Fruit fly (Drosophila melanogaster): ENCODE measurements around the gene Myo31DF.
A peak's percentile ranks its signal among the peaks of the same experiment; 100 is the strongest.

The Myo31DF gene

DNA sequence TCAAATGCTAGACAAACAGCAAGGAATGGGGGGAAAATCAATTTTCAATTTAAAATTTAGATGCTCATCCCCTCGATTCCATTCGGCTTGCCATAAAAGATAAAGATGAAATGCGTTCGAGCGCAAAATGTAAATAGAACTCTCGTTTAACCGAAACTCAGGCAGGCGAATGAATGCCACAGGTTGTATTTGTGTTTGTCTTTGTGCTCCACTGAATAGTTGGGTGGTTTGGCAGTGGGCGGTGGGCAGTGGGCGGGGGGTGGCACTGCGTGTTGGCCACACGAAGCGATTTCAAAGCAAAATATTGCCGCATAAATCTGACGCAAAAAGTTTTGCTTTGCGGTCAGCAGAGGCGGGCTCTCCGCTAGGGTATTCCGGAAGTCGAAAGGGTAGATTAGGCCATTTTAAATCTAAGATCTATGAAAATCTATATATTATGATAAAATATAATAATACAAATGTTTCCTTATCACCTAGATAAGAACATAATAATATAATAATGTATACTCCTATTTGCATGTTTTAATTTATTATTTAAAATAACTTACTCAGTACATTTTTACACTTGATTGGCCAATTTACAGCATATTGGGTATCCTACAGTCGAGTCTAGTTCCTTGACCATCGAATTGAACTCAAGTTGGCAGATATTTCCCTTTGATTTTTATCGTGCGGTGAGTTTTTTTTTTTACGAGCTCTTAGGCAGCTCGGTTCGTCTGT, 15.8 kb upstream of the Myo31DF start:
- TF ChIP-seq noc (tag; optimal IDR thresholded peaks at IDR 0.05): no peak

DNA sequence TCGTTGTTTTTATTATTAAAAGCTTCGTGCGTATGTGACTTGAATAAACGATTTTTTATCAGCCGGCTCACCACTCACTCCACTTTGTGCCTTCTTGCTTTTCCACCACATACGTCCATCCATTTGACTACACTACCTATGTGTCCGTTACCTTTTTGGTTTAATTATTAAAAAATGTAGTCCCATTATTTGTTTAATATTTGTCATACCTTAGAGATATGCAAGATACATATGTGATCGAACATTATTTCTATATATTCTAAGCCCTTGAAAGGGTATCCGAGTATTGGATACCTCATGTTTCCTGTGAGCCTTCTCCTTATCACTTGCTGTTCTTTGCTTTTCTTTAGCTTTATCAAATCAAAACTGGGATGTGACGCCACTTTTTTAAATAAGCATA, 12.6 kb upstream of the Myo31DF start:
- TF ChIP-seq noc (tag; optimal IDR thresholded peaks at IDR 0.05): peak; percentile 64

DNA sequence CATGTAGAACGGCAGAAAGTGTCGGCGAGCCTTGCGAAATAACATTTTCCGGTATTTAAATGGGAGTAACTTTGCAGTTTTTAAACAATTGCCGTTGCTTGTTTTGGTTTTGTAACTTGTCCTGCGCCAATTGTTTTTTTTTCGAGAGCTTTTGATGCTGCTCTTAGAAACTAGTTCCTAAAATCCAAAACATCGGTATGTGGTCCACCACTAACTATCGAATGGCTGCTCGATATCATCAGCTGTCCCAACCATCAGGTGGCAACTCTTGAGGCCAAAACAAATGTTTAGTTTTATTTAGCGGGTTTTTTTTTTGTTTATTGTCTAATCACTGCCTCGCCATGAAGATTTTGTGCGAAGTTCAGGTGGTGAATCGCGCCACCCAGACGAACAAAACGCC, 10.5 kb upstream of the Myo31DF start, which contains the start of the genes Fatp1 and Lrr47:
TSS of gene Fatp1 (minus strand) at position 134 of the 400 bp plus-strand sequence.
TSS of gene Lrr47 (plus strand) at position 251 of the 400 bp plus-strand sequence.
- TF ChIP-seq noc (tag; optimal IDR thresholded peaks at IDR 0.05): no peak

dm6 chr2L:10516470-10517048, 10.0 kb upstream of the Myo31DF start:
- peak; percentile 39 for TF ChIP-seq noc (tag; optimal IDR thresholded peaks at IDR 0.05)

dm6 chr2L:10515553-10516174, 9.1 kb upstream of the Myo31DF start:
- no peak for TF ChIP-seq noc (tag; optimal IDR thresholded peaks at IDR 0.05)

DNA sequence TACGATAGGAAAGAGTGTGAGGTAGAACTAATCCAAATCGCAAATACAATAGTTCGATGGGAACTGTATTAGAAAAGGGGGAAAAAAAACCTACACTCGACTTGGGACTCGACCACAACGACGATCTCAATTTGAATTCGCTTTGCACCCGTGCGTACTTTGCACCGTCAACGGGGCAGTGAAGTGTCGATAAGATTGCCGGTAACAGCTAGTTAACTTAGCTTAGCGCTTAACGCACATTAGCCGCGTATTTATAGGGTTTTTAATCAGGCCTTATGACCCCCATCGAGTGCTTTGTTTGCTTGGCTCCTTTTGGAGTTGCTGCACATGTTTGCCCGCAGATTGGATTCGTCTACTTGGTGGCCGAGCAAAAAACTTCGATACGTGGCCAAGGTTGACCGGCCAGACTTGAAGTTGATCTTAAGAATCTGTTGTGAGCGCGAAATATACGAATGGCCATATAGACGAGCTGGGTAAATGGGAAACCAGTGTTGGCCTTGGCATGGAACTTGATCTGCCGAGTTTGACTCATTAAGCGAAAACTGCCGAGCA, 8.1 kb upstream of the Myo31DF start:
- no peak for TF ChIP-seq noc (tag; optimal IDR thresholded peaks at IDR 0.05)

DNA sequence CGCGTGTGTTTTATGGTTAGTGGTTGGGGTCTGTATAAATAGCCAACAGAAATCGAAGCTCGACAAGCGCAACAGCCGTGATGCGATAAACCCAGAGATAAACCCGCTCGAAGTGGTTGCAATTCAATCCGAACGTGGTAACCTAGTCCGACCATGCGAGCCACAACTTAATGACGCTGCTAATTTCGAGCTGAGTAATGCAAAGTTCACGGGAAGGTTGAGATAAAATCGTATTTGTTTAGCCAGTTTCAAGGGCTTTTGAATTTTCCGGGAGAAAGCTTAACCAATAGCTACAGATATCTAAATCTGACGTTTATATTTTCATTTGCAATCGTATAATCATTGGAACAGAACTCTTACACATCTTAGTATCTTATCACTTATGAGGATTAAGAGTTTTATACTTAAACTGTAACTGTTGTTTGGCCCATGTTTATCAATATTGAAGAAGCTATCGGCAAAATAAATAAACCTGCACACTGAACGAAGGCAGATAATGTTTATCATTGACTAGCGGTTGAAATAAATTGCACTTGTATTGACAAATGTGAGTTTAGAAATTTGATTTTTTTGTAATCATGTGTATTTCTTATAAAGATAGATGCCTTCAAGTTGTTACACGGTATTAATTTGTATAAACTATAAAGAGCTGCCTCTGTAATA, 7.4 kb upstream of the Myo31DF start:
- no peak for TF ChIP-seq noc (tag; optimal IDR thresholded peaks at IDR 0.05)

DNA sequence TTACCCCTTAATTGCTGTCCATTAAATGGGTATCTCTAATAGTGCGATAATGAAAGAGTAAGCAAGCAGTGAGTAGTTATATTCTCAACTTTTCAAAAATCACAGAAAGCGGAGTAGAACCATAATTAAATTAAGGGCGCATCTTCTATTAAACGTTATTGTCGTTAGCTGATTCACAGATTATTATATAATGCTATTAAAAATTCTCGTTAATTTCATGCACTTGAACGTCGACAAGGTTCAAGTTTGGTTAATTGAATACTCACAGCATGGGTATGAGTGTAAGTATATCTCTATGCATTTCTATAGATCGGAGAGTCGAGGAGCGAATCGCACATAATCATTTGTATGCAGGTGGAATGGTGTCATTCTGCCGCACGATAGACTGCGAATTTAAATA, 4.3 kb upstream of the Myo31DF start:
- no peak for TF ChIP-seq noc (tag; optimal IDR thresholded peaks at IDR 0.05)

DNA sequence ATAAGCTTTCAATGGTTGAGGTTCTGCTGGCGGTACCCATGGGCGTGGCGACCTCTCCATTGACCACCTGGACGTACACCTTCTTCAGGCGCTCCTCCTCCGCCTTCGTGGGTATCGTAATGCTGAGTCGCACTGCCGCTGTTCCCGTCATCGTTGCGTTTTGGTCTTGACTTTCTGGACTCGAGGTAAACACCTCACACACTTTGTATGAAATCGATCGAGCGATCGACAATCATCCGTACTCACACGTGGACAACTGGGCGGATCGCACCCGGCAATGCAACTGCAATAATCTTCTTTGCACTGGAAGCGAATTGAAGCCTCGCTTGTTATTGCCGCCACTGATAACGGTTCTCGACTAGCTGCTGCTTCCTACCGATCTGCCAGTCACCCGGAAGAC, 3.5 kb upstream of the Myo31DF start, which contains the start of gene CG7384:
TSS of gene CG7384 (minus strand) at position 366 of the 400 bp plus-strand sequence.
- no peak for TF ChIP-seq noc (tag; optimal IDR thresholded peaks at IDR 0.05)

DNA sequence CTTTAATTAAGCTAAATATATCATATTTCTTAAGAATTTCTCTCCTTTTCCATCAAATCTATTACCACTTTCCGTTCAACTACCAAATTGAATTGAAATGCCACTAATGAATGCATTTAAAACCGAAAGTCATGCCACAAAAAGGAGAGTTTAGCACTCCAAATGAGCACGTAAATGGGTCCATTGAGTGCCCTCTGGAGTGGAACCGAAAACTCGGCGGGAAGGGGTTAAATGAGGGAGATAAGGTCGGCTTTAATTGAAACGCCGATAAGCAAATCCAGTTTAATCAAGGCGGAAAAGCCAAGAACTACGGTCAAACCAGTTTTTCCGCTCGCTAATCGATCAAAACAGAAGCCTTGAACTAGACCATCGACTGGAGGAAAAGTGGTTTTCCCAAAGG, 1.2 kb downstream of the Myo31DF start:
- TF ChIP-seq noc (tag; optimal IDR thresholded peaks at IDR 0.05): no peak

dm6 chr2L:10504895-10505294, 1.7 kb downstream of the Myo31DF start:
- TF ChIP-seq noc (tag; optimal IDR thresholded peaks at IDR 0.05): no peak

- TF ChIP-seq noc (tag; optimal IDR thresholded peaks at IDR 0.05): no peak
These were observed 3.1 kb downstream of the Myo31DF start for dm6 chr2L:10503356-10503977.

DNA sequence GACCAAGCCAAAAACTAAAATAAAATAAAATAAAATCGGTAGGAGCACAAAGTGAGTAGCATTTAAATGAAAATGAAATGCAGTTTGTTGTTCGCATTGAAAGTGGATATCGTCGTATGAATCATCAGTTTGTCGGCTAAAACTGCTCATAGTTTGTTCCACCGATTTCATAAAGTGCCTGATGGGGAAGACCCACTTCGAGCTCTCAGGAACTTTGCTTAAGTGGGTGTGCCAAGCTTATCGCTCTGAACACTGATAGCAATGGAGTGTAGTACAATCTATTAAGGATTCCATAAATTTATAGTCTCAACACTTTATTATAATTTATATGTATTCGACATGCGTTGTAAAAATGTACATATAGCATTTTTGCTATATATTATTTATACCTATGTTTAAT, 3.7 kb downstream of the Myo31DF start:
- peak; percentile 27 for TF ChIP-seq noc (tag; optimal IDR thresholded peaks at IDR 0.05)

dm6 chr2L:10502244-10502643, 4.3 kb downstream of the Myo31DF start:
- no peak for TF ChIP-seq noc (tag; optimal IDR thresholded peaks at IDR 0.05)

DNA sequence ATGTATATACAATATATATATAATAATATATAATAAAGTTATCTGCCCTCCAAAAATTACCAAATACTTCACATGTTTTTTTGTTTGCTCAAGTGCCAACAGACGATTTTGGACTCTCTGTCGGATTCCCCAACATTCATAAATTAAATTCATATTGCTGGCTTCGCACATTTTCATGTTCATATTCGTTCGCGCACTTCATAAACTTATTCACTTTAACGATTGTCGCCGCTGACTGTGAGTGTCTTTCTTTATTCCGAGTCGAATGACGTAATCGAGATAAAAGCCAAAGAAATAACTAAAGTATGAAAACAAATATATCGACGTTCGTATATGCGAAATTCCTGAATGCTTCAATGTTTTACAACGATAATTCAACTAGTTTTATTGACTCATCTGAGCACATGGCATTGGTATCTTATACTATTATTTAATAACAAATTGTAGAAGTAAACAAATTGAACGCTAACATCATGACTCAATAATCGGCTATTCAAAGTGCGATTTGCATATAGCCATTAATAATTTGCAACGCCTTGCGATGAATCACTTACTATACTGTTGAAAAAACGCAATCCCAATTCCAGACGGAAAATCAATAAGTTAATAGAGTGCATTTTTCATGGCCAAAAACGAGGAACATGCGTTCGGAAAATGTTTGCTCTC, 6.1 kb downstream of the Myo31DF start:
- TF ChIP-seq noc (tag; optimal IDR thresholded peaks at IDR 0.05): no peak
